Worm (Caenorhabditis elegans) whole organism, L3 larva: ENCODE results near the gene C29E4.17.

Experiments used
- ama-1 ChIP-seq: fragments of 150-350 bp; optimal IDR thresholded peaks from 2 replicates; lab custom pipeline; 2018
- nhr-28 ChIP-seq: fragments of 150-350 bp; optimal IDR thresholded peaks from 2 replicates; lab custom pipeline; 2014; ENCODE audit warnings: missing biosample characterization, missing genetic modification characterization
- unc-62 ChIP-seq: fragments of 150-350 bp; sonication (generic microtip); optimal IDR thresholded peaks from 4 replicates; lab custom pipeline; 2014; ENCODE audit warnings: missing biosample characterization, missing genetic modification reagents, missing genetic modification characterization

- TF ChIP-seq nhr-28 (tag; lab: Kevin White, UChicago) = no peak
- no peak for TF ChIP-seq ama-1 (lab: Kevin White, UChicago)
- TF ChIP-seq unc-62 (GFP tag; lab: Kevin White, UChicago) = no peak
Observed at ce11 chrIII:7947677-7948076, 25.4 kb downstream of the C29E4.17 start.
